Worm (Caenorhabditis elegans): ENCODE measurements around the gene sru-9.

sru-9 gene

ce11 chrIV:13588544-13589043 lies at the start of gene sru-9:
Gene sru-9, plus strand, starts transcription at chrIV:13588993.
- peak; percentile 66 for TF ChIP-seq snpc-1.2 (GFP tag; IDR thresholded peaks at IDR 0.05)

- no peak for TF ChIP-seq set-16 (GFP tag; IDR thresholded peaks at IDR 0.05)
- TF ChIP-seq skn-1 (tag; optimal IDR thresholded peaks at IDR 0.05) = no peak
- no peak for TF ChIP-seq zfp-2 (tag; optimal IDR thresholded peaks at IDR 0.05)
- no peak for TF ChIP-seq daf-8 (GFP tag; IDR thresholded peaks at IDR 0.05)
- no peak for TF ChIP-seq nhr-237 (tag; optimal IDR thresholded peaks at IDR 0.05)
- TF ChIP-seq nhr-28 (tag; optimal IDR thresholded peaks at IDR 0.05) = no peak
- no peak for TF ChIP-seq Y75B8A.6 (GFP tag; IDR thresholded peaks at IDR 0.05)
- TF ChIP-seq madf-9 (GFP tag; conservative IDR thresholded peaks at IDR 0.05) = no peak
- TF ChIP-seq nhr-48 (tag; optimal IDR thresholded peaks at IDR 0.05) = no peak
- no peak for TF ChIP-seq mes-2 (tag; optimal IDR thresholded peaks at IDR 0.05; ENCODE audit: poor library complexity, severe bottlenecking)
- no peak for TF ChIP-seq pqm-1 (tag; optimal IDR thresholded peaks at IDR 0.05)
- no peak for TF ChIP-seq ama-1 (optimal IDR thresholded peaks at IDR 0.05)
- TF ChIP-seq cey-2 (tag; optimal IDR thresholded peaks at IDR 0.05; ENCODE audit: borderline replicate concordance, insufficient read depth) = no peak
- TF ChIP-seq ceh-32 (tag; optimal IDR thresholded peaks at IDR 0.05; ENCODE audit: poor library complexity) = no peak
- no peak for TF ChIP-seq nhr-6 (tag; optimal IDR thresholded peaks at IDR 0.05)
- no peak for TF ChIP-seq R02D3.7 (tag; optimal IDR thresholded peaks at IDR 0.05)
- no peak for TF ChIP-seq lin-39 (tag; optimal IDR thresholded peaks at IDR 0.05)
- TF ChIP-seq Y48G9A.11 (GFP tag; IDR thresholded peaks at IDR 0.05) = no peak
- no peak for TF ChIP-seq T26A8.4 (GFP tag; IDR thresholded peaks at IDR 0.05)
Observed at ce11 chrIV:13540165-13540564, 48.6 kb upstream of the sru-9 start, which contains the start of gene rsd-2. Gene rsd-2, minus strand, starts transcription at chrIV:13540265.

- TF ChIP-seq unc-62 (GFP tag; optimal IDR thresholded peaks at IDR 0.05 in 1 of 2) (peak in 1 of 2 experiments; percentile 5), unc-62 (tag; optimal IDR thresholded peaks at IDR 0.05) (no peak), D1046.2 (GFP tag; IDR thresholded peaks at IDR 0.05) (no peak), dve-1 (tag; optimal IDR thresholded peaks at IDR 0.05; ENCODE audit: insufficient read depth) (no peak), T20F7.1 (GFP tag; optimal IDR thresholded peaks at IDR 0.05) (no peak), nhr-28 (tag; optimal IDR thresholded peaks at IDR 0.05) (peak; percentile 19), pqm-1 (tag; optimal IDR thresholded peaks at IDR 0.05) (peak; percentile 73), nhr-76 (tag; optimal IDR thresholded peaks at IDR 0.05) (no peak)
Observed at ce11 chrIV:13548188-13548587, 40.6 kb upstream of the sru-9 start, which contains the start of gene F52G2.3. Gene F52G2.3, minus strand, starts transcription at chrIV:13548230.

DNA sequence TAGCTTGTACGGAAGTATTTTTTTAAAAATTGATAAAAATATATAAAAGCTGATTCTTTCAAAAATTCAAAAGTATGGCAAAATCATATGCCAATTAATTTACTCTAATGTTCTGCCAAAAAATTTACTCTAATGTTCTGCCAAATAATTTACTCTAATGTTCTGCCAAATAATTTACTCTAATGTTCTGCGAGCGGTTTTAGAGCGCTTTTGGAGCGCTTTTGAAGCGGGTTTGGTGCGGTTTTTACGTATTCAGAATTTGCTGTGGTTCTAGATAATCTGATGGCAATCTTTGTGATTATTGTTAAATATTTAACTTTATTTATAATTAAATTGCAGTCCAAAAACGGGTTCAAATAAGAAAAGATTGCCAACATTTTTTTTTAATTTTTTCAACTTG lies 39.4 kb upstream of the sru-9 start:
- no peak for TF ChIP-seq nhr-42 (GFP tag; IDR thresholded peaks at IDR 0.05)
- no peak for TF ChIP-seq saeg-2 (GFP tag; IDR thresholded peaks at IDR 0.05)
- TF ChIP-seq duxl-1 (tag; optimal IDR thresholded peaks at IDR 0.05; ENCODE audit: poor library complexity) = no peak
- TF ChIP-seq Y48G9A.11 (GFP tag; IDR thresholded peaks at IDR 0.05) = no peak
- no peak for TF ChIP-seq nhr-6 (tag; optimal IDR thresholded peaks at IDR 0.05)
- TF ChIP-seq nhr-237 (tag; optimal IDR thresholded peaks at IDR 0.05) = no peak
- no peak for TF ChIP-seq nhr-77 (tag; optimal IDR thresholded peaks at IDR 0.05)
- TF ChIP-seq lin-38 (GFP tag; IDR thresholded peaks at IDR 0.05) = no peak
- TF ChIP-seq Y75B8A.6 (GFP tag; IDR thresholded peaks at IDR 0.05) = no peak
- no peak for TF ChIP-seq sdz-12 (GFP tag; optimal IDR thresholded peaks at IDR 0.05)
- TF ChIP-seq spr-3 (GFP tag; optimal IDR thresholded peaks at IDR 0.05) = no peak
- no peak for TF ChIP-seq ZK546.5 (tag; optimal IDR thresholded peaks at IDR 0.05)
- no peak for TF ChIP-seq aha-1 (tag)
- TF ChIP-seq T26A8.4 (GFP tag; IDR thresholded peaks at IDR 0.05) = no peak
- no peak for TF ChIP-seq T20F7.1 (GFP tag; optimal IDR thresholded peaks at IDR 0.05)
